Worm (Caenorhabditis elegans) whole organism, L2 larva: ENCODE data around the gene gck-4.
A peak's percentile ranks its signal among the peaks of the same experiment; 100 is the strongest.

ENCODE experiments used
- C34F6.9 ChIP-seq: fragments of 150-350 bp; optimal IDR thresholded peaks from 2 replicates; lab custom pipeline; 2014; ENCODE audit warnings: missing biosample characterization, missing genetic modification characterization
- F13H6.1 ChIP-seq: sonication (generic microtip); optimal IDR thresholded peaks from 2 replicates; lab custom pipeline; 2016; ENCODE audit warnings: missing genetic modification characterization, missing compliant biosample characterization
- alr-1 ChIP-seq: fragments of 150-350 bp; optimal IDR thresholded peaks from 2 replicates; lab custom pipeline; 2014; ENCODE audit warnings: missing biosample characterization, missing genetic modification characterization
- aly-2 ChIP-seq: fragments of 150-350 bp; optimal IDR thresholded peaks from 2 replicates; lab custom pipeline; 2014; ENCODE audit warnings: missing biosample characterization, missing genetic modification characterization
- blmp-1 ChIP-seq: sonication (generic microtip); optimal IDR thresholded peaks from 2 replicates; lab custom pipeline; 2017; ENCODE audit warnings: missing genetic modification characterization, mild to moderate bottlenecking, missing compliant biosample characterization, antibody characterized with exemption, moderate library complexity; ENCODE audit not compliant: insufficient read depth
- crh-2 ChIP-seq: sonication (generic microtip); optimal IDR thresholded peaks from 2 replicates; lab custom pipeline; 2017; ENCODE audit warnings: missing biosample characterization, missing genetic modification characterization
- dmd-4 ChIP-seq: sonication (generic microtip); optimal IDR thresholded peaks from 2 replicates; lab custom pipeline; 2017; ENCODE audit warnings: missing biosample characterization, missing genetic modification characterization
- elt-1 ChIP-seq: fragments of 150-350 bp; optimal IDR thresholded peaks from 2 replicates; lab custom pipeline; 2014; ENCODE audit warnings: missing biosample characterization, missing genetic modification characterization
- fos-1 ChIP-seq: fragments of 150-350 bp; optimal IDR thresholded peaks from 2 replicates; lab custom pipeline; 2014; ENCODE audit warnings: missing biosample characterization, missing genetic modification characterization
- gmeb-1 ChIP-seq: fragments of 150-350 bp; optimal IDR thresholded peaks from 2 replicates; lab custom pipeline; 2014; ENCODE audit warnings: missing biosample characterization, missing genetic modification characterization
- lin-11 ChIP-seq: fragments of 150-350 bp; sonication (generic microtip); optimal IDR thresholded peaks from 2 replicates; lab custom pipeline; 2014; ENCODE audit warnings: missing biosample characterization, missing genetic modification characterization, inconsistent platforms, mixed read lengths
- lin-13 ChIP-seq: fragments of 150-350 bp; optimal IDR thresholded peaks from 2 replicates; lab custom pipeline; 2014; ENCODE audit warnings: missing biosample characterization, missing genetic modification reagents, missing genetic modification characterization
- lin-39 ChIP-seq: fragments of 150-350 bp; optimal IDR thresholded peaks from 2 replicates; lab custom pipeline; 2014; ENCODE audit warnings: missing biosample characterization, missing genetic modification reagents, missing genetic modification characterization
- lsy-2 ChIP-seq, 2 experiments: fragments of 150-350 bp in 1 of 2; sonication (generic microtip) in 1 of 2; optimal IDR thresholded peaks; 2 replicates each; lab custom pipeline; 2014 to 2017; ENCODE audit warnings: missing biosample characterization in 2 of 2, missing genetic modification characterization in 2 of 2
- mab-5 ChIP-seq: fragments of 150-350 bp; optimal IDR thresholded peaks from 2 replicates; lab custom pipeline; 2014; ENCODE audit warnings: missing biosample characterization, missing genetic modification characterization
- mbf-1 ChIP-seq: sonication (generic microtip); optimal IDR thresholded peaks from 2 replicates; lab custom pipeline; 2017; ENCODE audit warnings: missing biosample characterization, missing genetic modification characterization
- mdl-1 ChIP-seq, 2 experiments: fragments of 150-350 bp in 1 of 2; sonication (generic microtip) in 1 of 2; optimal IDR thresholded peaks; 2 replicates each; lab custom pipeline; 2017; ENCODE audit warnings: missing biosample characterization in 2 of 2, missing genetic modification characterization in 2 of 2
- nhr-11 ChIP-seq: fragments of 150-350 bp; optimal IDR thresholded peaks from 2 replicates; lab custom pipeline; 2014; ENCODE audit warnings: missing biosample characterization, missing genetic modification characterization
- nhr-129 ChIP-seq: fragments of 150-350 bp; optimal IDR thresholded peaks from 2 replicates; lab custom pipeline; 2014; ENCODE audit warnings: missing biosample characterization, missing genetic modification characterization
- nhr-21 ChIP-seq: fragments of 150-350 bp; optimal IDR thresholded peaks from 2 replicates; lab custom pipeline; 2014; ENCODE audit warnings: missing biosample characterization, missing genetic modification characterization
- nhr-237 ChIP-seq: fragments of 150-350 bp; optimal IDR thresholded peaks from 2 replicates; lab custom pipeline; 2014; ENCODE audit warnings: missing biosample characterization, missing genetic modification characterization
- nhr-25 ChIP-seq: fragments of 150-350 bp; sonication (generic microtip); optimal IDR thresholded peaks from 3 replicates; lab custom pipeline; 2014; ENCODE audit warnings: missing biosample characterization, missing genetic modification characterization
- peb-1 ChIP-seq: fragments of 150-350 bp; optimal IDR thresholded peaks from 2 replicates; lab custom pipeline; 2014; ENCODE audit warnings: missing biosample characterization, missing genetic modification characterization
- sem-4 ChIP-seq: fragments of 150-350 bp; optimal IDR thresholded peaks from 2 replicates; lab custom pipeline; 2014; ENCODE audit warnings: missing biosample characterization, missing genetic modification reagents, missing genetic modification characterization
- skn-1 ChIP-seq: sonication (generic microtip); optimal IDR thresholded peaks from 2 replicates; lab custom pipeline; 2017; ENCODE audit warnings: missing biosample characterization, missing genetic modification characterization
- sma-3 ChIP-seq: sonication (generic microtip); optimal IDR thresholded peaks from 2 replicates; lab custom pipeline; 2016; ENCODE audit warnings: missing genetic modification reagents, missing genetic modification characterization, missing compliant biosample characterization
- sma-9 ChIP-seq, 2 experiments: fragments of 150-350 bp in 1 of 2; sonication (generic microtip) in 1 of 2; optimal IDR thresholded peaks; 2 replicates each; lab custom pipeline; 2014 to 2016; ENCODE audit warnings: missing genetic modification characterization in 2 of 2, mild to moderate bottlenecking in 1 of 2, missing biosample characterization in 1 of 2, missing compliant biosample characterization in 1 of 2, missing genetic modification reagents in 1 of 2, moderate library complexity in 1 of 2
- snpc-4 ChIP-seq: fragments of 150-350 bp; optimal IDR thresholded peaks from 2 replicates; lab custom pipeline; 2014; ENCODE audit warnings: missing biosample characterization, missing genetic modification characterization
- unc-55 ChIP-seq: fragments of 150-350 bp; sonication (generic microtip); optimal IDR thresholded peaks from 3 replicates; lab custom pipeline; 2014; ENCODE audit warnings: missing biosample characterization, missing genetic modification reagents, missing genetic modification characterization
- unc-62 ChIP-seq: fragments of 150-350 bp; optimal IDR thresholded peaks from 2 replicates; lab custom pipeline; 2014; ENCODE audit warnings: missing biosample characterization, missing genetic modification reagents, missing genetic modification characterization
- zag-1 ChIP-seq: fragments of 150-350 bp; optimal IDR thresholded peaks from 2 replicates; lab custom pipeline; 2014; ENCODE audit warnings: missing biosample characterization, missing genetic modification characterization
- ztf-1 ChIP-seq: fragments of 200-800 bp; sonication (Bioruptor generic); conservative IDR thresholded peaks from 2 replicates; pipeline ENCODE4 v1.3.6; 2022; ENCODE audit warnings: missing genetic modification characterization, missing compliant biosample characterization
- ztf-4 ChIP-seq: fragments of 150-350 bp; optimal IDR thresholded peaks from 2 replicates; lab custom pipeline; 2014; ENCODE audit warnings: missing biosample characterization, missing genetic modification characterization

Gene gck-4

ce11 chrX:13650799-13651198, 26.2 kb upstream of the gck-4 start, which contains the start of gene C40C9.4:
TSS of gene C40C9.4 (plus strand) at chrX:13651099.
- TF ChIP-seq snpc-4 (tag; lab: Kevin White, UChicago) (no peak), sem-4 (no peak), zag-1 (tag; lab: Kevin White, UChicago) (no peak), crh-2 (tag; lab: Kevin White, UChicago) (no peak), aly-2 (tag; lab: Kevin White, UChicago) (no peak), F13H6.1 (no peak), lin-13 (no peak), lin-11 (tag; lab: Kevin White, UChicago) (no peak), mdl-1 (tag; optimal IDR thresholded peaks at IDR 0.05; lab: Kevin White, UChicago) (no peak), mbf-1 (tag; lab: Kevin White, UChicago) (no peak), skn-1 (tag; lab: Kevin White, UChicago) (no peak), sma-9 (GFP tag; optimal IDR thresholded peaks at IDR 0.05; lab: Kevin White, UChicago) (no peak), sma-9 (tag; optimal IDR thresholded peaks at IDR 0.05; lab: Kevin White, UChicago) (no peak), peb-1 (no peak), dmd-4 (no peak), nhr-25 (tag; lab: Kevin White, UChicago) (no peak)

ce11 chrX:13653573-13653972, 23.4 kb upstream of the gck-4 start:
- TF ChIP-seq lsy-2 (tag; optimal IDR thresholded peaks at IDR 0.05; lab: Kevin White, UChicago): no peak
- peak; percentile 9 for TF ChIP-seq sma-3
- no peak for TF ChIP-seq ztf-1 (GFP tag; lab: Robert Waterston, UW)
- no peak for TF ChIP-seq snpc-4 (tag; lab: Kevin White, UChicago)
- no peak for TF ChIP-seq mdl-1 (tag; optimal IDR thresholded peaks at IDR 0.05; lab: Kevin White, UChicago)
- TF ChIP-seq sma-9 (GFP tag; optimal IDR thresholded peaks at IDR 0.05; lab: Kevin White, UChicago): peak; percentile 37
- no peak for TF ChIP-seq sma-9 (tag; optimal IDR thresholded peaks at IDR 0.05; lab: Kevin White, UChicago)
- TF ChIP-seq peb-1: no peak
- TF ChIP-seq lin-39 (tag; lab: Kevin White, UChicago): no peak
- TF ChIP-seq nhr-11: no peak
- TF ChIP-seq nhr-237 (tag; lab: Kevin White, UChicago): no peak
- TF ChIP-seq fos-1 (tag; lab: Kevin White, UChicago): peak; percentile 9
- peak; percentile 9 for TF ChIP-seq nhr-21
- TF ChIP-seq gmeb-1: no peak
- no peak for TF ChIP-seq blmp-1 (tag; lab: Kevin White, UChicago)
- peak; percentile 26 for TF ChIP-seq nhr-129 (tag; lab: Kevin White, UChicago)

- TF ChIP-seq nhr-237 (tag; lab: Kevin White, UChicago) (no peak), mab-5 (tag; lab: Kevin White, UChicago) (no peak), F13H6.1 (peak; percentile 71)
- TF ChIP-seq, all 48 proteins: peak for 1
Observed at ce11 chrX:13654276-13654675, 22.7 kb upstream of the gck-4 start.

- TF ChIP-seq lsy-2 (tag; optimal IDR thresholded peaks at IDR 0.05; lab: Kevin White, UChicago) (peak in 1 of 2 experiments; percentile 4), sma-9 (GFP tag; optimal IDR thresholded peaks at IDR 0.05; lab: Kevin White, UChicago) (peak; percentile 7), sma-9 (tag; optimal IDR thresholded peaks at IDR 0.05; lab: Kevin White, UChicago) (no peak), nhr-21 (no peak), gmeb-1 (peak; percentile 28), peb-1 (no peak)
Observed at ce11 chrX:13655769-13656168, 21.2 kb upstream of the gck-4 start.

- TF ChIP-seq alr-1 (tag; lab: Kevin White, UChicago) (no peak), unc-55 (GFP tag; lab: Kevin White, UChicago) (no peak), lin-11 (tag; lab: Kevin White, UChicago) (no peak), unc-62 (no peak), elt-1 (tag; lab: Kevin White, UChicago) (no peak), mbf-1 (tag; lab: Kevin White, UChicago) (no peak), sem-4 (no peak), C34F6.9 (tag; lab: Kevin White, UChicago) (no peak), mab-5 (tag; lab: Kevin White, UChicago) (no peak), blmp-1 (tag; lab: Kevin White, UChicago) (no peak), ztf-4 (tag; lab: Kevin White, UChicago) (no peak)
Observed at ce11 chrX:13660206-13660605, 16.8 kb upstream of the gck-4 start, which contains the start of gene C04A11.1. TSS of gene C04A11.1 (plus strand) at chrX:13660506.
